Worm (Caenorhabditis elegans) whole organism, L4/young adult: Measurements from ENCODE around the gene F22E5.22.

Experiments used
- W03F9.2 ChIP-seq: fragments of 150-350 bp; optimal IDR thresholded peaks from 2 replicates; lab custom pipeline; 2014; ENCODE audit warnings: missing biosample characterization, missing genetic modification characterization
- dao-5 ChIP-seq: sonication (generic microtip); optimal IDR thresholded peaks from 2 replicates; lab custom pipeline; 2016; ENCODE audit warnings: missing genotype, missing genetic modification characterization, moderate library complexity, missing compliant biosample characterization
- him-1 ChIP-seq: sonication (generic microtip); optimal IDR thresholded peaks from 2 replicates; lab custom pipeline; 2016; ENCODE audit warnings: missing genotype, missing genetic modification reagents, missing genetic modification characterization, missing compliant biosample characterization

DNA sequence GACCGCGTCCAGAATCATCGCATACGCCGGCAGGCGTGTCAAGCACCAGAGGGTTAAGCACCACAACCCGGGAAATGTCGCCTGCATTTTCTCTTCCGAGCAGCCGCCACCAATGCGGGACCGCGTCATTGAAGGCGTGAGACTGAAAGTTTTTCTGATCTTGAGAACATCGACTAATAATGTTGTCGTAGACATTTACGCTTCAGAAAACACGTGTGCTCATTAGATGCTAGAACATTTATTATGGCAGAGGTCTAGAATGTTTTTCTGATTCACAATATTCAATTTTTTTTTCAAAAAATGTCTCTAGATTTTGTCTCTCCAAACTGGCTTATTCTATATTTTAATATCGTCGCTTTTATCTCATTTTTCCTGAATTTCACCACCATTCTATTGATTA, 9.1 kb upstream of the F22E5.22 start, which contains the start of gene sri-47:
- TF ChIP-seq dao-5 (tag; lab: Kevin White, UChicago) = no peak
- TF ChIP-seq him-1 (tag; lab: Kevin White, UChicago) = no peak
- no peak for TF ChIP-seq W03F9.2 (tag; lab: Kevin White, UChicago)
